Fruit fly (Drosophila melanogaster) whole organism, adult: ENCODE measurements around the gene CG42564.
A peak's percentile ranks its signal among the peaks of the same experiment; 100 is the strongest.

Experiments used
- CG7045 ChIP-seq: fragments of 200-800 bp; sonication (Bioruptor generic); optimal IDR thresholded peaks from 2 replicates; lab custom pipeline; 2017; ENCODE audit warnings: missing biosample characterization, mild to moderate bottlenecking, missing genetic modification characterization
- CG7101 ChIP-seq: fragments of 200-800 bp; sonication (Bioruptor generic); optimal IDR thresholded peaks from 2 replicates; lab custom pipeline; 2018; ENCODE audit warnings: missing biosample characterization, mild to moderate bottlenecking, missing genetic modification characterization, moderate library complexity
- Crg-1 ChIP-seq: fragments of 200-800 bp; sonication (Bioruptor generic); optimal IDR thresholded peaks from 2 replicates; lab custom pipeline; 2016; ENCODE audit warnings: missing biosample characterization, missing genetic modification characterization
- Hr96 ChIP-seq: fragments of 200-800 bp; sonication (Bioruptor generic); optimal IDR thresholded peaks from 2 replicates; lab custom pipeline; 2016; ENCODE audit warnings: missing biosample characterization, missing genetic modification characterization
- Mnt ChIP-seq: fragments of 200-800 bp; sonication (Bioruptor generic); optimal IDR thresholded peaks from 2 replicates; lab custom pipeline; 2016; ENCODE audit warnings: missing biosample characterization, mild to moderate bottlenecking, missing genetic modification characterization
- bab1 ChIP-seq: fragments of 200-800 bp; sonication (Bioruptor generic); optimal IDR thresholded peaks from 3 replicates; lab custom pipeline; 2019; ENCODE audit warnings: missing biosample characterization, mild to moderate bottlenecking, missing genetic modification characterization, moderate library complexity
- cnc ChIP-seq, 2 experiments: fragments of >200 bp; optimal IDR thresholded peaks; 2 replicates each; lab custom pipeline; 2017
- tj ChIP-seq: fragments of 200-800 bp; sonication (Bioruptor generic); optimal IDR thresholded peaks from 3 replicates; lab custom pipeline; 2017; ENCODE audit warnings: missing biosample characterization, mild to moderate bottlenecking, missing genetic modification characterization, moderate library complexity
- toe ChIP-seq: fragments of 200-800 bp; sonication (Bioruptor generic); optimal IDR thresholded peaks from 2 replicates; lab custom pipeline; 2016; ENCODE audit warnings: missing biosample characterization, missing genetic modification characterization

Gene CG42564

dm6 chr3R:6426173-6426899, 52.1 kb downstream of the CG42564 start:
- no peak for TF ChIP-seq CG7101
- TF ChIP-seq CG7045 (GFP tag; lab: Kevin White, UChicago): no peak
- TF ChIP-seq Crg-1 (GFP tag; lab: Kevin White, UChicago): no peak
- TF ChIP-seq Hr96 (GFP tag; lab: Kevin White, UChicago): no peak
- peak; percentile 4 for TF ChIP-seq tj
- TF ChIP-seq Mnt: no peak
- no peak for TF ChIP-seq toe (GFP tag; lab: Kevin White, UChicago)
- no peak for TF ChIP-seq bab1 (GFP tag; lab: Kevin White, UChicago)
- no peak for TF ChIP-seq cnc (optimal IDR thresholded peaks at IDR 0.05; lab: Kevin White, UChicago)
